Worm (Caenorhabditis elegans): Measurements from ENCODE around the gene T16A9.5.

- TF ChIP-seq dpl-1 (GFP tag; optimal IDR thresholded peaks at IDR 0.05), result no peak
- TF ChIP-seq F57C9.4 (tag; optimal IDR thresholded peaks at IDR 0.05), result no peak
- no peak for TF ChIP-seq ekl-4 (GFP tag; IDR thresholded peaks at IDR 0.05)
- TF ChIP-seq T07F8.4 (tag; optimal IDR thresholded peaks at IDR 0.05), result no peak
- no peak for TF ChIP-seq C06A6.2 (GFP tag; conservative IDR thresholded peaks at IDR 0.05)
- TF ChIP-seq madf-6 (GFP tag; IDR thresholded peaks at IDR 0.05), result no peak
- no peak for TF ChIP-seq snpc-1.3 (tag; optimal IDR thresholded peaks at IDR 0.05; ENCODE audit: insufficient read depth)
- no peak for TF ChIP-seq unc-62 (GFP tag; optimal IDR thresholded peaks at IDR 0.05)
- TF ChIP-seq somi-1 (GFP tag; optimal IDR thresholded peaks at IDR 0.05), result no peak
These were observed 2.2 kb downstream of the T16A9.5 start for ce11 chrV:14212813-14213212.
